Fruit fly (Drosophila melanogaster) whole organism, embryonic: ENCODE data around the gene CG2182.

Source experiments
- Blimp-1 ChIP-seq: fragments of 200-800 bp; sonication (Bioruptor generic); optimal IDR thresholded peaks from 3 replicates; lab custom pipeline; 2018; ENCODE audit warnings: missing biosample characterization, missing genetic modification characterization, mild to moderate bottlenecking, moderate library complexity, missing genetic modification reagents
- CG12155 ChIP-seq: fragments of 200-800 bp; sonication (Bioruptor generic); optimal IDR thresholded peaks from 3 replicates; lab custom pipeline; 2016; ENCODE audit warnings: missing biosample characterization, missing genetic modification characterization
- CG1603 ChIP-seq: fragments of 200-800 bp; sonication (Bioruptor generic); optimal IDR thresholded peaks from 2 replicates; lab custom pipeline; 2019; ENCODE audit warnings: missing biosample characterization, mild to moderate bottlenecking, missing genetic modification characterization, moderate library complexity
- CG2116 ChIP-seq: fragments of 200-800 bp; sonication (Bioruptor generic); optimal IDR thresholded peaks from 3 replicates; lab custom pipeline; 2018; ENCODE audit warnings: missing biosample characterization, mild to moderate bottlenecking, missing genetic modification characterization
- CG34376 ChIP-seq: fragments of 200-800 bp; sonication (Bioruptor generic); optimal IDR thresholded peaks from 2 replicates; lab custom pipeline; 2018; ENCODE audit warnings: missing biosample characterization, mild to moderate bottlenecking, missing genetic modification characterization
- CG4360 ChIP-seq: fragments of 200-800 bp; sonication (Bioruptor generic); IDR thresholded peaks from 2 replicates; pipeline ENCODE4 v1.3.6; 2022; ENCODE audit warnings: missing biosample characterization, missing genetic modification characterization
- Hey ChIP-seq: fragments of 200-800 bp; sonication (Bioruptor generic); optimal IDR thresholded peaks from 3 replicates; lab custom pipeline; 2018; ENCODE audit warnings: missing biosample characterization, mild to moderate bottlenecking, missing genetic modification characterization
- Hr39 ChIP-seq: fragments of >200 bp; optimal IDR thresholded peaks from 2 replicates; lab custom pipeline; 2017
- Spps ChIP-seq: fragments of 200-800 bp; sonication (Bioruptor generic); optimal IDR thresholded peaks from 2 replicates; lab custom pipeline; 2018; ENCODE audit warnings: missing biosample characterization, mild to moderate bottlenecking, missing genetic modification characterization
- Taf1 ChIP-seq: fragments of 200-800 bp; sonication (Bioruptor generic); IDR thresholded peaks from 2 replicates; pipeline ENCODE4 v1.3.6; 2022; ENCODE audit warnings: missing biosample characterization, missing genetic modification characterization
- ac ChIP-seq: fragments of 200-800 bp; sonication (Bioruptor generic); optimal IDR thresholded peaks from 3 replicates; lab custom pipeline; 2017; ENCODE audit warnings: missing biosample characterization, mild to moderate bottlenecking, missing genetic modification characterization
- caup ChIP-seq: fragments of 200-800 bp; sonication (Bioruptor generic); optimal IDR thresholded peaks from 3 replicates; lab custom pipeline; 2017; ENCODE audit warnings: missing biosample characterization, mild to moderate bottlenecking, missing genetic modification characterization, moderate library complexity; ENCODE audit not compliant: severe bottlenecking
- disco-r ChIP-seq: fragments of 200-800 bp; sonication (Bioruptor generic); optimal IDR thresholded peaks from 2 replicates; lab custom pipeline; 2016; ENCODE audit warnings: missing biosample characterization, missing genetic modification characterization
- vvl ChIP-seq: fragments of 200-800 bp; sonication (Bioruptor generic); IDR thresholded peaks from 2 replicates; pipeline ENCODE4 v1.3.6; 2022; ENCODE audit warnings: missing biosample characterization, missing genetic modification characterization

dm6 chr3R:5704982-5705381 lies 45.3 kb upstream of the CG2182 start:
- TF ChIP-seq Spps (tag; lab: Kevin White, UChicago), result no peak
- no peak for TF ChIP-seq CG12155 (GFP tag; lab: Kevin White, UChicago)
- no peak for TF ChIP-seq CG1603 (tag; lab: Kevin White, UChicago)
- TF ChIP-seq Hr39, result no peak
- TF ChIP-seq CG4360, result no peak
- TF ChIP-seq caup (GFP tag; lab: Kevin White, UChicago), result no peak
- TF ChIP-seq vvl, result no peak
- TF ChIP-seq Taf1 (GFP tag; lab: Robert Waterston, UW), result no peak
- no peak for TF ChIP-seq ac (GFP tag; lab: Kevin White, UChicago)
- TF ChIP-seq Hey (tag; lab: Kevin White, UChicago), result no peak
- TF ChIP-seq CG34376, result no peak
- no peak for TF ChIP-seq disco-r (GFP tag; lab: Kevin White, UChicago)
- no peak for TF ChIP-seq CG2116
- TF ChIP-seq Blimp-1 (GFP tag; lab: Kevin White, UChicago), result no peak
